Worm (Caenorhabditis elegans) whole organism, early embryonic: ENCODE measurements around the gene nspg-8.

Experiments
- B0310.2 ChIP-seq: sonication (generic microtip); optimal IDR thresholded peaks from 2 replicates; lab custom pipeline; 2016; ENCODE audit warnings: mild to moderate bottlenecking, missing genetic modification characterization, missing compliant biosample characterization
- F13C5.2 ChIP-seq: sonication (generic microtip); optimal IDR thresholded peaks from 2 replicates; lab custom pipeline; 2017; ENCODE audit warnings: mild to moderate bottlenecking, missing genetic modification characterization, inconsistent platforms, missing compliant biosample characterization
- aly-1 ChIP-seq: sonication (generic microtip); optimal IDR thresholded peaks from 2 replicates; lab custom pipeline; 2016; ENCODE audit warnings: missing genetic modification characterization, missing compliant biosample characterization
- ama-1 ChIP-seq: fragments of 150-350 bp; optimal IDR thresholded peaks from 2 replicates; lab custom pipeline; 2014
- ceh-36 ChIP-seq: sonication (generic microtip); optimal IDR thresholded peaks from 2 replicates; lab custom pipeline; 2016; ENCODE audit warnings: missing genetic modification characterization, inconsistent platforms, missing compliant biosample characterization
- hmg-4 ChIP-seq: fragments of 200-800 bp; sonication (Bioruptor generic); optimal IDR thresholded peaks from 2 replicates; lab custom pipeline; 2018; ENCODE audit warnings: mild to moderate bottlenecking, missing genetic modification characterization, missing compliant biosample characterization
- sea-1 ChIP-seq: fragments of 200-800 bp; sonication (Bioruptor generic); conservative IDR thresholded peaks from 2 replicates; pipeline ENCODE4 v1.3.6; 2022; ENCODE audit warnings: missing genetic modification characterization, missing compliant biosample characterization
- tbx-11 ChIP-seq: fragments of 200-800 bp; sonication (Bioruptor generic); IDR thresholded peaks from 2 replicates; pipeline ENCODE4 v1.3.6; 2022; ENCODE audit warnings: missing genetic modification characterization, missing compliant biosample characterization
- tbx-37 ChIP-seq: fragments of 200-800 bp; sonication (Bioruptor generic); conservative IDR thresholded peaks from 2 replicates; pipeline ENCODE4 v1.3.6; 2022; ENCODE audit warnings: missing genetic modification reagents, missing genetic modification characterization, missing compliant biosample characterization
- tra-4 ChIP-seq: sonication (generic microtip); optimal IDR thresholded peaks from 2 replicates; lab custom pipeline; 2017; ENCODE audit warnings: missing genetic modification characterization, missing compliant biosample characterization

ce11 chrIII:1216096-1216495 is 34.2 kb downstream of the nspg-8 start:
- no peak for TF ChIP-seq sea-1 (GFP tag; lab: Robert Waterston, UW)
- TF ChIP-seq ceh-36: no peak
- TF ChIP-seq ama-1 (lab: Kevin White, UChicago): no peak
- TF ChIP-seq tra-4 (tag; lab: Kevin White, UChicago): no peak
- TF ChIP-seq F13C5.2 (tag; lab: Kevin White, UChicago): no peak
- no peak for TF ChIP-seq hmg-4 (GFP tag; lab: Kevin White, UChicago)
- no peak for TF ChIP-seq aly-1 (tag; lab: Kevin White, UChicago)
- TF ChIP-seq B0310.2 (tag; lab: Kevin White, UChicago): no peak
- no peak for TF ChIP-seq tbx-11
- no peak for TF ChIP-seq tbx-37 (GFP tag; lab: Robert Waterston, UW)
